Fruit fly (Drosophila melanogaster) whole organism, embryonic: ENCODE data around the gene Nprl3.
A peak's percentile ranks its signal among the peaks of the same experiment; 100 is the strongest.

Source experiments
- Blimp-1 ChIP-seq: fragments of 200-800 bp; sonication (Bioruptor generic); optimal IDR thresholded peaks from 3 replicates; lab custom pipeline; 2018; ENCODE audit warnings: missing biosample characterization, missing genetic modification characterization, mild to moderate bottlenecking, moderate library complexity, missing genetic modification reagents
- CG10267 ChIP-seq: fragments of 200-800 bp; sonication (Bioruptor generic); optimal IDR thresholded peaks from 2 replicates; lab custom pipeline; 2018; ENCODE audit warnings: missing biosample characterization, mild to moderate bottlenecking, missing genetic modification characterization, moderate library complexity
- CG10654 ChIP-seq: fragments of 200-800 bp; sonication (Bioruptor generic); optimal IDR thresholded peaks from 2 replicates; lab custom pipeline; 2016; ENCODE audit warnings: missing biosample characterization, missing genetic modification characterization
- CG10959 ChIP-seq: fragments of 200-800 bp; sonication (Bioruptor generic); IDR thresholded peaks from 2 replicates; pipeline ENCODE4 v1.3.6; 2022; ENCODE audit warnings: missing biosample characterization, missing genetic modification characterization
- CG12391 ChIP-seq: fragments of 200-800 bp; sonication (Bioruptor generic); optimal IDR thresholded peaks from 3 replicates; lab custom pipeline; 2018; ENCODE audit warnings: missing biosample characterization, mild to moderate bottlenecking, missing genetic modification characterization, moderate library complexity
- CG12942 ChIP-seq: fragments of 200-800 bp; sonication (Bioruptor generic); optimal IDR thresholded peaks from 3 replicates; lab custom pipeline; 2016; ENCODE audit warnings: missing biosample characterization, missing genetic modification characterization
- CG13424 ChIP-seq: fragments of 200-800 bp; sonication (Bioruptor generic); optimal IDR thresholded peaks from 2 replicates; lab custom pipeline; 2019; ENCODE audit warnings: missing biosample characterization, mild to moderate bottlenecking, missing genetic modification characterization, moderate library complexity
- CG14014 ChIP-seq: fragments of 200-800 bp; sonication (Bioruptor generic); IDR thresholded peaks from 2 replicates; pipeline ENCODE4 v1.3.6; 2022; ENCODE audit warnings: missing biosample characterization, missing genetic modification characterization
- CG14667 ChIP-seq: fragments of 200-800 bp; sonication (Bioruptor generic); IDR thresholded peaks from 2 replicates; pipeline ENCODE4 v1.3.6; 2022; ENCODE audit warnings: missing biosample characterization, missing genetic modification characterization
- CG17385 ChIP-seq: fragments of 200-800 bp; sonication (Bioruptor generic); optimal IDR thresholded peaks from 3 replicates; lab custom pipeline; 2018; ENCODE audit warnings: missing biosample characterization, mild to moderate bottlenecking, missing genetic modification characterization
- CG1792 ChIP-seq: fragments of 200-800 bp; sonication (Bioruptor generic); optimal IDR thresholded peaks from 2 replicates; lab custom pipeline; 2016; ENCODE audit warnings: missing biosample characterization, missing genetic modification characterization
- CG30431 ChIP-seq: fragments of 200-800 bp; sonication (Bioruptor generic); optimal IDR thresholded peaks from 2 replicates; lab custom pipeline; 2017; ENCODE audit warnings: missing biosample characterization, missing genetic modification characterization
- CG31224 ChIP-seq: fragments of 200-800 bp; sonication (Bioruptor generic); IDR thresholded peaks from 2 replicates; pipeline ENCODE4 v1.3.6; 2022; ENCODE audit warnings: missing biosample characterization, missing genetic modification characterization
- CG32772 ChIP-seq: fragments of 200-800 bp; sonication (Bioruptor generic); IDR thresholded peaks from 2 replicates; pipeline ENCODE4 v1.3.6; 2022; ENCODE audit warnings: missing biosample characterization, missing genetic modification characterization
- CG4617 ChIP-seq: fragments of 200-800 bp; sonication (Bioruptor generic); optimal IDR thresholded peaks from 3 replicates; lab custom pipeline; 2016; ENCODE audit warnings: missing biosample characterization, missing genetic modification characterization, borderline replicate concordance
- CG5953 ChIP-seq: fragments of 200-800 bp; sonication (Bioruptor generic); IDR thresholded peaks from 2 replicates; pipeline ENCODE4 v1.3.6; 2022; ENCODE audit warnings: missing biosample characterization, missing genetic modification characterization
- CG8089 ChIP-seq: fragments of 200-800 bp; sonication (Bioruptor generic); optimal IDR thresholded peaks from 3 replicates; lab custom pipeline; 2016; ENCODE audit warnings: missing biosample characterization, missing genetic modification characterization
- CG8281 ChIP-seq: fragments of 200-800 bp; sonication (Bioruptor generic); optimal IDR thresholded peaks from 2 replicates; lab custom pipeline; 2018; ENCODE audit warnings: missing biosample characterization, mild to moderate bottlenecking, missing genetic modification characterization, moderate library complexity
- CG9932 ChIP-seq: fragments of 200-800 bp; sonication (Bioruptor generic); IDR thresholded peaks from 2 replicates; pipeline ENCODE4 v1.3.6; 2022; ENCODE audit warnings: missing biosample characterization, missing genetic modification characterization
- D19A ChIP-seq: fragments of 200-800 bp; optimal IDR thresholded peaks from 3 replicates; lab custom pipeline; 2019; ENCODE audit warnings: missing biosample characterization, mild to moderate bottlenecking, missing genetic modification characterization, moderate library complexity
- Dll ChIP-seq: fragments of 200-800 bp; sonication (Bioruptor generic); IDR thresholded peaks from 4 replicates; pipeline ENCODE4 v1.3.6; 2022; ENCODE audit warnings: missing biosample characterization, missing genetic modification characterization; ENCODE audit not compliant: partially characterized antibody
- Hr3 ChIP-seq: fragments of 200-800 bp; sonication (Bioruptor generic); optimal IDR thresholded peaks from 3 replicates; lab custom pipeline; 2016; ENCODE audit warnings: missing biosample characterization, missing genetic modification characterization
- Hr78 ChIP-seq, 2 experiments: fragments of 200-800 bp in 1 of 2; fragments of >200 bp in 1 of 2; sonication (Bioruptor generic) in 1 of 2; optimal IDR thresholded peaks; 2 replicates each; lab custom pipeline; 2017 to 2019; ENCODE audit warnings: missing biosample characterization in 2 of 2, missing genetic modification characterization in 2 of 2, mild to moderate bottlenecking in 1 of 2, moderate library complexity in 1 of 2
- Med ChIP-seq: fragments of 200-800 bp; sonication (Bioruptor generic); peaks from one replicate; lab custom pipeline; 2016; ENCODE audit warnings: missing biosample characterization, missing genetic modification characterization, mild to moderate bottlenecking, inconsistent platforms, moderate library complexity
- NFAT ChIP-seq: fragments of 200-800 bp; sonication (Bioruptor generic); IDR thresholded peaks from 2 replicates; pipeline ENCODE4 v1.3.6; 2022; ENCODE audit warnings: missing biosample characterization, missing genetic modification characterization
- Opbp ChIP-seq: fragments of 200-800 bp; sonication (Bioruptor generic); IDR thresholded peaks from 3 replicates; pipeline ENCODE4 v1.3.6; 2022; ENCODE audit warnings: missing biosample characterization, missing genetic modification characterization; ENCODE audit not compliant: partially characterized antibody
- Poxn ChIP-seq: fragments of 200-800 bp; sonication (Bioruptor generic); IDR thresholded peaks from 2 replicates; pipeline ENCODE4 v1.3.6; 2022; ENCODE audit warnings: missing biosample characterization, missing genetic modification characterization
- Usf ChIP-seq: fragments of 200-800 bp; sonication (Bioruptor generic); optimal IDR thresholded peaks from 2 replicates; lab custom pipeline; 2017; ENCODE audit warnings: missing genotype, missing biosample characterization, missing genetic modification characterization
- ara ChIP-seq: fragments of 200-800 bp; sonication (Bioruptor generic); IDR thresholded peaks from 2 replicates; pipeline ENCODE4 v1.3.6; 2022; ENCODE audit warnings: missing biosample characterization, missing genetic modification characterization
- bcd ChIP-seq: fragments of 200-800 bp; sonication (Bioruptor generic); optimal IDR thresholded peaks from 2 replicates; lab custom pipeline; 2017; ENCODE audit warnings: missing biosample characterization, mild to moderate bottlenecking, missing genetic modification characterization
- chinmo ChIP-seq: fragments of 200-800 bp; sonication (Bioruptor generic); IDR thresholded peaks from 4 replicates; pipeline ENCODE4 v1.3.6; 2022; ENCODE audit warnings: missing biosample characterization, missing genetic modification characterization; ENCODE audit not compliant: partially characterized antibody
- ci ChIP-seq: fragments of 200-800 bp; sonication (Bioruptor generic); IDR thresholded peaks from 3 replicates; pipeline ENCODE4 v1.3.6; 2022; ENCODE audit warnings: missing biosample characterization, missing genetic modification characterization
- dimm ChIP-seq: fragments of 200-800 bp; sonication (Bioruptor generic); IDR thresholded peaks from 2 replicates; pipeline ENCODE4 v1.3.6; 2022; ENCODE audit warnings: missing biosample characterization, missing genetic modification characterization
- dmrt11E ChIP-seq: fragments of 200-800 bp; sonication (Bioruptor generic); optimal IDR thresholded peaks from 3 replicates; lab custom pipeline; 2018; ENCODE audit warnings: missing biosample characterization, mild to moderate bottlenecking, missing genetic modification characterization, moderate library complexity
- fru ChIP-seq: fragments of >200 bp; optimal IDR thresholded peaks from 2 replicates; lab custom pipeline; 2017
- ftz-f1 ChIP-seq: fragments of 200-800 bp; sonication (Bioruptor generic); optimal IDR thresholded peaks from 2 replicates; lab custom pipeline; 2016; ENCODE audit warnings: missing biosample characterization, missing genetic modification characterization
- gsb-n ChIP-seq: fragments of 200-800 bp; sonication (Bioruptor generic); optimal IDR thresholded peaks from 3 replicates; lab custom pipeline; 2018; ENCODE audit warnings: missing biosample characterization, mild to moderate bottlenecking, missing genetic modification characterization
- kni ChIP-seq: fragments of 200-800 bp; sonication (Bioruptor generic); optimal IDR thresholded peaks from 3 replicates; lab custom pipeline; 2017; ENCODE audit warnings: mild to moderate bottlenecking, missing biosample characterization, missing genetic modification reagents, missing genetic modification characterization
- knrl ChIP-seq: fragments of 200-800 bp; sonication (Bioruptor generic); IDR thresholded peaks from 3 replicates; pipeline ENCODE4 v1.3.6; 2022; ENCODE audit warnings: missing biosample characterization, missing genetic modification characterization; ENCODE audit not compliant: partially characterized antibody
- nerfin-1 ChIP-seq: fragments of 200-800 bp; sonication (Bioruptor generic); optimal IDR thresholded peaks from 3 replicates; lab custom pipeline; 2019; ENCODE audit warnings: missing biosample characterization, mild to moderate bottlenecking, missing genetic modification characterization, moderate library complexity
- p53 ChIP-seq: fragments of 200-800 bp; sonication (Bioruptor generic); optimal IDR thresholded peaks from 2 replicates; lab custom pipeline; 2016; ENCODE audit warnings: missing biosample characterization, missing genetic modification characterization
- peb ChIP-seq: fragments of 200-800 bp; sonication (Bioruptor generic); IDR thresholded peaks from 2 replicates; pipeline ENCODE4 v1.3.6; 2022; ENCODE audit warnings: missing biosample characterization, missing genetic modification characterization
- seq ChIP-seq: fragments of 200-800 bp; sonication (Bioruptor generic); IDR thresholded peaks from 2 replicates; pipeline ENCODE4 v1.3.6; 2022; ENCODE audit warnings: missing biosample characterization, missing genetic modification characterization
- sim ChIP-seq: fragments of 200-800 bp; sonication (Bioruptor generic); IDR thresholded peaks from 2 replicates; pipeline ENCODE4 v1.3.6; 2022; ENCODE audit warnings: missing biosample characterization, missing genetic modification characterization
- sisA ChIP-seq: fragments of 200-800 bp; sonication (Bioruptor generic); IDR thresholded peaks from 2 replicates; pipeline ENCODE4 v1.3.6; 2022; ENCODE audit warnings: missing biosample characterization, missing genetic modification characterization
- slbo ChIP-seq: fragments of 200-800 bp; sonication (Bioruptor generic); IDR thresholded peaks from 2 replicates; pipeline ENCODE4 v1.3.6; 2022; ENCODE audit warnings: missing biosample characterization, missing genetic modification characterization
- stwl ChIP-seq: fragments of 200-800 bp; sonication (Bioruptor generic); optimal IDR thresholded peaks from 3 replicates; lab custom pipeline; 2018; ENCODE audit warnings: missing biosample characterization, mild to moderate bottlenecking, missing genetic modification characterization, moderate library complexity
- tgo ChIP-seq: fragments of 200-800 bp; sonication (Bioruptor generic); IDR thresholded peaks from 3 replicates; pipeline ENCODE4 v1.3.6; 2022; ENCODE audit warnings: missing biosample characterization, missing genetic modification characterization
- toy ChIP-seq: fragments of 200-800 bp; sonication (Bioruptor generic); IDR thresholded peaks from 2 replicates; pipeline ENCODE4 v1.3.6; 2022; ENCODE audit warnings: missing biosample characterization, missing genetic modification characterization
- zfh2 ChIP-seq: fragments of 200-800 bp; sonication (Bioruptor generic); optimal IDR thresholded peaks from 2 replicates; lab custom pipeline; 2016; ENCODE audit warnings: missing biosample characterization, missing genetic modification characterization

Gene Nprl3

DNA sequence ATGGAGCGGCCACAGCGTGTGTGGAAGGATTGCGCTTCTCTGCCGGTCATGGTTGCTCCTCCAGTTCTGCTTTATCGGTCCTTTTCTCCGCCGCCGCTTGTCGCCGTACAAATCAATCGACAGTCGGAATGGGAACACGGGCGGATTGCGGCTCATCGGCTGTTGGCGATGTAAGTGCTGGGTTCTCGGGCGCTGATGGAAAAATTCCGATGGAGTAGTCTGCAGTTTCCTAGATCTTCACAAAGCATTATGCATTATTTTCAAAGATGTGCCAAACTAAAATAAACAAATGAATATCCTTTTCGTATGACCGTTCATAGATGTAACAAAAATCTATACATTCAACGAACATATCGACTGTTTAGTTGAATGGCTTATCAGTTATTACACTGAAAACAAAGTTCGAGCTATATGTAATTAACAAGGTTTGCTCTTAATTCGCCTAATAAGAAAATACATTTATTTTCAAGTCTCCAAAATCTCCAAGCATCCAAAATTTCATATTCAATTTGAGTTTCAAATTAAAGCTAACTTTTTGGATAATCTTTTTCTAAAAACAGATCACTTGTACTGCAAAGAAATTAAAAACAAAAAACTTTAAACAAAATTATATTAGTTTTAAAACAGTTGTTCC, 48.1 kb upstream of the Nprl3 start, which contains the start of gene Neurl4 (continued):
- TF ChIP-seq sim (GFP tag; lab: Robert Waterston, UW) (no peak), Poxn (GFP tag; lab: Robert Waterston, UW) (no peak), p53 (GFP tag; lab: Kevin White, UChicago) (no peak), Usf (GFP tag; lab: Kevin White, UChicago) (peak; percentile 23), CG12391 (tag; lab: Kevin White, UChicago) (peak; percentile 87), D19A (tag; lab: Kevin White, UChicago) (no peak), nerfin-1 (tag; lab: Kevin White, UChicago) (peak; percentile 75), Dll (GFP tag; lab: Robert Waterston, UW) (0 out of 4 replicates have a peak, but pooled peaks have one; percentile 15), bcd (GFP tag; lab: Kevin White, UChicago) (no peak), dmrt11E (tag; lab: Kevin White, UChicago) (peak; percentile 82), CG1792 (GFP tag; lab: Kevin White, UChicago) (no peak), Opbp (GFP tag; lab: Robert Waterston, UW) (no peak), ara (GFP tag; lab: Robert Waterston, UW) (no peak), CG32772 (GFP tag; lab: Robert Waterston, UW) (no peak), Hr3 (peak; percentile 72), gsb-n (no peak), toy (GFP tag; lab: Robert Waterston, UW) (no peak), ci (GFP tag; lab: Robert Waterston, UW) (peak; percentile 91), knrl (GFP tag; lab: Robert Waterston, UW) (no peak), CG8089 (GFP tag; lab: Kevin White, UChicago) (peak; percentile 50), NFAT (0 out of 2 replicates have a peak, but pooled peaks have one; percentile 4), CG9932 (GFP tag; lab: Robert Waterston, UW) (peak; percentile 66), chinmo (0 out of 4 replicates have a peak, but pooled peaks have one; percentile 18), CG13424 (peak; percentile 80), CG17385 (GFP tag; lab: Kevin White, UChicago) (no peak), ftz-f1 (GFP tag; lab: Kevin White, UChicago) (no peak), dimm (GFP tag; lab: Robert Waterston, UW) (no peak), tgo (GFP tag; lab: Robert Waterston, UW) (peak; percentile 60; the same call in 2 of the 3 replicates), seq (GFP tag; lab: Robert Waterston, UW) (no peak), CG14667 (GFP tag; lab: Robert Waterston, UW) (no peak), Med (peak; percentile 88), Hr78 (GFP tag; optimal IDR thresholded peaks at IDR 0.05; lab: Kevin White, UChicago) (no peak), CG10959 (GFP tag; lab: Robert Waterston, UW) (peak; percentile 14; the same call in 1 of the 2 replicates), fru (no peak), CG31224 (GFP tag; lab: Robert Waterston, UW) (no peak), CG4617 (GFP tag; lab: Kevin White, UChicago) (peak; percentile 26), kni (GFP tag; lab: Kevin White, UChicago) (no peak), slbo (GFP tag; lab: Robert Waterston, UW) (peak; percentile 86), CG14014 (GFP tag; lab: Robert Waterston, UW) (peak; percentile 54; the same call in 1 of the 2 replicates), CG10267 (tag; lab: Kevin White, UChicago) (peak; percentile 63), CG30431 (peak; percentile 53), CG12942 (GFP tag; lab: Kevin White, UChicago) (peak; percentile 73), zfh2 (GFP tag; lab: Kevin White, UChicago) (peak; percentile 29), CG5953 (0 out of 2 replicates have a peak, but pooled peaks have one; percentile 29), CG10654 (GFP tag; lab: Kevin White, UChicago) (peak; percentile 42), Blimp-1 (GFP tag; lab: Kevin White, UChicago) (no peak), stwl (tag; lab: Kevin White, UChicago) (peak; percentile 28), peb (GFP tag; lab: Robert Waterston, UW) (no peak; the same call in 1 of the 2 replicates), CG8281 (tag; lab: Kevin White, UChicago) (peak; percentile 25), sisA (peak; percentile 62)
